Fruit fly (Drosophila melanogaster) whole organism, embryonic: ENCODE measurements around the gene CG32237.

Experiments
- ATbp ChIP-seq: fragments of 200-800 bp; sonication (Bioruptor generic); optimal IDR thresholded peaks from 2 replicates; lab custom pipeline; 2017; ENCODE audit warnings: missing biosample characterization, mild to moderate bottlenecking, missing genetic modification characterization, missing genetic modification reagents
- C15 ChIP-seq: fragments of 200-800 bp; sonication (Bioruptor generic); IDR thresholded peaks from 3 replicates; pipeline ENCODE4 v1.3.6; 2022; ENCODE audit warnings: missing biosample characterization, missing genetic modification characterization
- CG10147 ChIP-seq: fragments of 200-800 bp; sonication (Bioruptor generic); optimal IDR thresholded peaks from 2 replicates; lab custom pipeline; 2019; ENCODE audit warnings: missing biosample characterization, mild to moderate bottlenecking, missing genetic modification characterization, moderate library complexity
- CG11085 ChIP-seq: fragments of 200-800 bp; sonication (Bioruptor generic); IDR thresholded peaks from 2 replicates; pipeline ENCODE4 v1.3.6; 2022; ENCODE audit warnings: missing biosample characterization, missing genetic modification characterization
- CG11560 ChIP-seq: fragments of 200-800 bp; sonication (Bioruptor generic); IDR thresholded peaks from 3 replicates; pipeline ENCODE4 v1.3.6; 2022; ENCODE audit warnings: missing biosample characterization, missing genetic modification characterization
- CG12219 ChIP-seq: fragments of 200-800 bp; sonication (Bioruptor generic); optimal IDR thresholded peaks from 3 replicates; lab custom pipeline; 2018; ENCODE audit warnings: missing biosample characterization, mild to moderate bottlenecking, missing genetic modification characterization
- CG12391 ChIP-seq: fragments of 200-800 bp; sonication (Bioruptor generic); optimal IDR thresholded peaks from 3 replicates; lab custom pipeline; 2018; ENCODE audit warnings: missing biosample characterization, mild to moderate bottlenecking, missing genetic modification characterization, moderate library complexity
- CG13296 ChIP-seq: fragments of 200-800 bp; sonication (Bioruptor generic); optimal IDR thresholded peaks from 3 replicates; lab custom pipeline; 2018; ENCODE audit warnings: missing biosample characterization, mild to moderate bottlenecking, missing genetic modification characterization
- CG13624 ChIP-seq: fragments of 200-800 bp; sonication (Bioruptor generic); optimal IDR thresholded peaks from 2 replicates; lab custom pipeline; 2016; ENCODE audit warnings: missing biosample characterization, missing genetic modification characterization
- CG14050 ChIP-seq: fragments of 200-800 bp; sonication (Bioruptor generic); IDR thresholded peaks from 3 replicates; pipeline ENCODE4 v1.3.6; 2022; ENCODE audit warnings: missing biosample characterization, missing genetic modification characterization
- CG16813 ChIP-seq: fragments of 200-800 bp; sonication (Bioruptor generic); IDR thresholded peaks from 3 replicates; pipeline ENCODE4 v1.3.6; 2022; ENCODE audit warnings: missing biosample characterization, missing genetic modification characterization; ENCODE audit not compliant: partially characterized antibody
- CG17186 ChIP-seq: fragments of 200-800 bp; sonication (Bioruptor generic); optimal IDR thresholded peaks from 3 replicates; lab custom pipeline; 2017; ENCODE audit warnings: missing biosample characterization, missing genetic modification reagents, missing genetic modification characterization
- CG17612 ChIP-seq: fragments of 200-800 bp; sonication (Bioruptor generic); IDR thresholded peaks from 2 replicates; pipeline ENCODE4 v1.3.6; 2022; ENCODE audit warnings: missing biosample characterization, missing genetic modification characterization
- CG2129 ChIP-seq: fragments of 200-800 bp; sonication (Bioruptor generic); IDR thresholded peaks from 2 replicates; pipeline ENCODE4 v1.3.6; 2022; ENCODE audit warnings: missing biosample characterization, missing genetic modification characterization; ENCODE audit not compliant: partially characterized antibody
- CG31224 ChIP-seq: fragments of 200-800 bp; sonication (Bioruptor generic); IDR thresholded peaks from 2 replicates; pipeline ENCODE4 v1.3.6; 2022; ENCODE audit warnings: missing biosample characterization, missing genetic modification characterization
- CG3407 ChIP-seq: fragments of 200-800 bp; sonication (Bioruptor generic); optimal IDR thresholded peaks from 2 replicates; lab custom pipeline; 2018; ENCODE audit warnings: missing biosample characterization, mild to moderate bottlenecking, missing genetic modification characterization
- CG4617 ChIP-seq: fragments of 200-800 bp; sonication (Bioruptor generic); optimal IDR thresholded peaks from 3 replicates; lab custom pipeline; 2016; ENCODE audit warnings: missing biosample characterization, missing genetic modification characterization, borderline replicate concordance
- CG4707 ChIP-seq: fragments of 200-800 bp; sonication (Bioruptor generic); optimal IDR thresholded peaks from 2 replicates; lab custom pipeline; 2018; ENCODE audit warnings: missing biosample characterization, mild to moderate bottlenecking, missing genetic modification characterization, moderate library complexity
- CG5180 ChIP-seq: fragments of 200-800 bp; sonication (Bioruptor generic); optimal IDR thresholded peaks from 3 replicates; lab custom pipeline; 2017; ENCODE audit warnings: missing biosample characterization, missing genetic modification characterization, mild to moderate bottlenecking, moderate library complexity, missing genetic modification reagents
- CG6765 ChIP-seq: fragments of 200-800 bp; sonication (Bioruptor generic); optimal IDR thresholded peaks from 3 replicates; lab custom pipeline; 2017; ENCODE audit warnings: missing biosample characterization, mild to moderate bottlenecking, missing genetic modification characterization
- CG6791 ChIP-seq: fragments of 200-800 bp; sonication (Bioruptor generic); IDR thresholded peaks from 3 replicates; pipeline ENCODE4 v1.3.6; 2022; ENCODE audit warnings: missing biosample characterization, missing genetic modification characterization; ENCODE audit not compliant: partially characterized antibody
- CG8359 ChIP-seq: fragments of 200-800 bp; sonication (Bioruptor generic); optimal IDR thresholded peaks from 2 replicates; lab custom pipeline; 2017; ENCODE audit warnings: missing biosample characterization, mild to moderate bottlenecking, missing genetic modification characterization, borderline replicate concordance
- CG9817 ChIP-seq: fragments of 200-800 bp; sonication (Bioruptor generic); optimal IDR thresholded peaks from 2 replicates; lab custom pipeline; 2018; ENCODE audit warnings: missing biosample characterization, mild to moderate bottlenecking, missing genetic modification characterization, moderate library complexity
- CG9932 ChIP-seq: fragments of 200-800 bp; sonication (Bioruptor generic); IDR thresholded peaks from 2 replicates; pipeline ENCODE4 v1.3.6; 2022; ENCODE audit warnings: missing biosample characterization, missing genetic modification characterization
- CoRest ChIP-seq: fragments of 200-800 bp; sonication (Bioruptor generic); optimal IDR thresholded peaks from 3 replicates; lab custom pipeline; 2018; ENCODE audit warnings: missing biosample characterization, mild to moderate bottlenecking, missing genetic modification characterization, moderate library complexity
- CrebB ChIP-seq: fragments of 200-800 bp; sonication (Bioruptor generic); optimal IDR thresholded peaks from 3 replicates; lab custom pipeline; 2018; ENCODE audit warnings: missing biosample characterization, mild to moderate bottlenecking, missing genetic modification characterization
- Dad ChIP-seq: fragments of 200-800 bp; sonication (Bioruptor generic); optimal IDR thresholded peaks from 3 replicates; lab custom pipeline; 2016; ENCODE audit warnings: missing biosample characterization, missing genetic modification characterization
- Doc3 ChIP-seq: fragments of 200-800 bp; sonication (Bioruptor generic); IDR thresholded peaks from 3 replicates; pipeline ENCODE4 v1.3.6; 2022; ENCODE audit warnings: missing biosample characterization, missing genetic modification characterization; ENCODE audit not compliant: partially characterized antibody
- Fer3 ChIP-seq: fragments of 200-800 bp; sonication (Bioruptor generic); optimal IDR thresholded peaks from 2 replicates; lab custom pipeline; 2018; ENCODE audit warnings: missing biosample characterization, mild to moderate bottlenecking, missing genetic modification characterization, moderate library complexity
- Hey ChIP-seq: fragments of 200-800 bp; sonication (Bioruptor generic); optimal IDR thresholded peaks from 3 replicates; lab custom pipeline; 2018; ENCODE audit warnings: missing biosample characterization, mild to moderate bottlenecking, missing genetic modification characterization
- Mrtf ChIP-seq: fragments of 200-800 bp; sonication (Bioruptor generic); IDR thresholded peaks from 3 replicates; pipeline ENCODE4 v1.3.6; 2022; ENCODE audit warnings: missing biosample characterization, missing genetic modification characterization
- Opbp ChIP-seq: fragments of 200-800 bp; sonication (Bioruptor generic); IDR thresholded peaks from 3 replicates; pipeline ENCODE4 v1.3.6; 2022; ENCODE audit warnings: missing biosample characterization, missing genetic modification characterization; ENCODE audit not compliant: partially characterized antibody
- Side ChIP-seq: fragments of 200-800 bp; sonication (Bioruptor generic); optimal IDR thresholded peaks from 2 replicates; lab custom pipeline; 2016; ENCODE audit warnings: missing biosample characterization, missing genetic modification characterization
- Tbp ChIP-seq: fragments of >200 bp; optimal IDR thresholded peaks from 2 replicates; lab custom pipeline; 2018; ENCODE audit warnings: missing biosample characterization, missing genetic modification characterization
- abd-A ChIP-seq: fragments of 200-800 bp; sonication (Bioruptor generic); optimal IDR thresholded peaks from 3 replicates; lab custom pipeline; 2019; ENCODE audit warnings: missing biosample characterization, mild to moderate bottlenecking, missing genetic modification characterization, moderate library complexity
- ac ChIP-seq: fragments of 200-800 bp; sonication (Bioruptor generic); optimal IDR thresholded peaks from 3 replicates; lab custom pipeline; 2017; ENCODE audit warnings: missing biosample characterization, mild to moderate bottlenecking, missing genetic modification characterization
- bigmax ChIP-seq: fragments of 200-800 bp; sonication (Bioruptor generic); optimal IDR thresholded peaks from 2 replicates; lab custom pipeline; 2018; ENCODE audit warnings: missing biosample characterization, mild to moderate bottlenecking, missing genetic modification characterization
- btn ChIP-seq: fragments of 200-800 bp; sonication (Bioruptor generic); optimal IDR thresholded peaks from 2 replicates; lab custom pipeline; 2016; ENCODE audit warnings: missing biosample characterization, missing genetic modification characterization
- fd64A ChIP-seq: fragments of 200-800 bp; sonication (Bioruptor generic); optimal IDR thresholded peaks from 3 replicates; lab custom pipeline; 2018; ENCODE audit warnings: missing biosample characterization, mild to moderate bottlenecking, missing genetic modification characterization
- ftz-f1 ChIP-seq: fragments of 200-800 bp; sonication (Bioruptor generic); optimal IDR thresholded peaks from 2 replicates; lab custom pipeline; 2016; ENCODE audit warnings: missing biosample characterization, missing genetic modification characterization
- lbe ChIP-seq: fragments of 200-800 bp; sonication (Bioruptor generic); optimal IDR thresholded peaks from 2 replicates; lab custom pipeline; 2016; ENCODE audit warnings: missing biosample characterization, mild to moderate bottlenecking, missing genetic modification characterization
- lilli ChIP-seq: fragments of 200-800 bp; sonication (Bioruptor generic); optimal IDR thresholded peaks from 3 replicates; lab custom pipeline; 2016; ENCODE audit warnings: missing biosample characterization, missing genetic modification characterization
- odd ChIP-seq: fragments of 200-800 bp; sonication (Bioruptor generic); optimal IDR thresholded peaks from 2 replicates; lab custom pipeline; 2017; ENCODE audit warnings: missing biosample characterization, mild to moderate bottlenecking, missing genetic modification characterization
- onecut ChIP-seq: fragments of 200-800 bp; sonication (Bioruptor generic); IDR thresholded peaks from 2 replicates; pipeline ENCODE4 v1.3.6; 2022; ENCODE audit warnings: missing biosample characterization, missing genetic modification characterization
- org-1 ChIP-seq: fragments of 200-800 bp; sonication (Bioruptor generic); optimal IDR thresholded peaks from 2 replicates; lab custom pipeline; 2017; ENCODE audit warnings: missing biosample characterization, missing genetic modification characterization
- rib ChIP-seq: fragments of 200-800 bp; sonication (Bioruptor generic); IDR thresholded peaks from 2 replicates; pipeline ENCODE4 v1.3.6; 2022; ENCODE audit warnings: missing biosample characterization, missing genetic modification characterization
- tin ChIP-seq: fragments of 200-800 bp; sonication (Bioruptor generic); optimal IDR thresholded peaks from 3 replicates; lab custom pipeline; 2016; ENCODE audit warnings: missing biosample characterization, missing genetic modification characterization
- yki ChIP-seq: fragments of >200 bp; optimal IDR thresholded peaks from 3 replicates; lab custom pipeline; 2018

CG32237 gene

dm6 chr3L:4824356-4825138 lies 27.7 kb downstream of the CG32237 start (continued):
- TF ChIP-seq CG14050 (GFP tag; lab: Robert Waterston, UW) (peak; percentile 94), CrebB (tag; lab: Kevin White, UChicago) (peak; percentile 92), C15 (GFP tag; lab: Robert Waterston, UW) (peak; percentile 95), Fer3 (tag; lab: Kevin White, UChicago) (no peak), Mrtf (GFP tag; lab: Robert Waterston, UW) (peak; percentile 95), CG31224 (peak; percentile 93), Tbp (GFP tag; lab: Kevin White, UChicago) (no peak), CG17612 (peak; percentile 95), ftz-f1 (peak; percentile 100), fd64A (GFP tag; lab: Kevin White, UChicago) (peak; percentile 86), ac (GFP tag; lab: Kevin White, UChicago) (peak; percentile 83), CoRest (tag; lab: Kevin White, UChicago) (peak; percentile 97), CG2129 (GFP tag; lab: Robert Waterston, UW) (no peak), CG3407 (peak; percentile 89), CG17186 (peak; percentile 80), CG8359 (GFP tag; lab: Kevin White, UChicago) (peak; percentile 85), bigmax (GFP tag; lab: Kevin White, UChicago) (peak; percentile 49), CG10147 (peak; percentile 84), CG4617 (GFP tag; lab: Kevin White, UChicago) (peak; percentile 81), Side (peak; percentile 78), abd-A (tag; lab: Kevin White, UChicago) (no peak), CG9817 (tag; lab: Kevin White, UChicago) (peak; percentile 92), CG11085 (GFP tag; lab: Robert Waterston, UW) (peak; percentile 93), CG13296 (GFP tag; lab: Kevin White, UChicago) (peak; percentile 95), CG12391 (tag; lab: Kevin White, UChicago) (peak; percentile 97), CG4707 (GFP tag; lab: Kevin White, UChicago) (peak; percentile 75), CG6765 (GFP tag; lab: Kevin White, UChicago) (peak; percentile 93), Hey (tag; lab: Kevin White, UChicago) (peak; percentile 27), CG16813 (GFP tag; lab: Robert Waterston, UW) (no peak; the same call in 2 of the 3 replicates), rib (GFP tag; lab: Robert Waterston, UW) (peak; percentile 95), CG13624 (GFP tag; lab: Kevin White, UChicago) (peak; percentile 93), odd (GFP tag; lab: Kevin White, UChicago) (no peak), CG11560 (tag; lab: Robert Waterston, UW) (peak; percentile 83), yki (lab: Kevin White, UChicago) (no peak), org-1 (GFP tag; lab: Kevin White, UChicago) (peak; percentile 88), CG9932 (GFP tag; lab: Robert Waterston, UW) (peak; percentile 97), ATbp (GFP tag; lab: Kevin White, UChicago) (peak; percentile 91), CG6791 (peak; percentile 48; the same call in 1 of the 3 replicates), lilli (GFP tag; lab: Kevin White, UChicago) (peak; percentile 97), Dad (GFP tag; lab: Kevin White, UChicago) (peak; percentile 92), tin (GFP tag; lab: Kevin White, UChicago) (peak; percentile 96), btn (GFP tag; lab: Kevin White, UChicago) (peak; percentile 75), Opbp (peak; percentile 52; the same call in 2 of the 3 replicates), Doc3 (peak; percentile 61; the same call in 2 of the 3 replicates), CG12219 (peak; percentile 95), onecut (GFP tag; lab: Robert Waterston, UW) (peak; percentile 95), CG5180 (GFP tag; lab: Kevin White, UChicago) (peak; percentile 79), lbe (GFP tag; lab: Kevin White, UChicago) (peak; percentile 80)
